Worm (Caenorhabditis elegans) whole organism, mixed stage, embryonic: ENCODE data around the gene srh-42.

Experiments
- elt-3 ChIP-seq: fragments of 150-350 bp; optimal IDR thresholded peaks from 2 replicates; lab custom pipeline; 2014; ENCODE audit warnings: missing biosample characterization, missing genetic modification characterization
- lin-13 ChIP-seq: fragments of 150-350 bp; optimal IDR thresholded peaks from 2 replicates; lab custom pipeline; 2014; ENCODE audit warnings: missing biosample characterization, missing genetic modification characterization
- mls-2 ChIP-seq: sonication (generic microtip); optimal IDR thresholded peaks from 2 replicates; lab custom pipeline; 2016; ENCODE audit warnings: mild to moderate bottlenecking, missing genetic modification characterization, moderate library complexity, missing compliant biosample characterization
- nhr-12 ChIP-seq: fragments of 150-350 bp; optimal IDR thresholded peaks from 2 replicates; lab custom pipeline; 2014; ENCODE audit warnings: missing biosample characterization, missing genetic modification characterization
- nhr-28 ChIP-seq: fragments of 150-350 bp; optimal IDR thresholded peaks from 2 replicates; lab custom pipeline; 2014; ENCODE audit warnings: missing biosample characterization, missing genetic modification characterization
- snpc-4 ChIP-seq: fragments of 150-350 bp; optimal IDR thresholded peaks from 2 replicates; lab custom pipeline; 2014; ENCODE audit warnings: missing biosample characterization, missing genetic modification characterization

ce11 chrII:14294390-14294789 lies 5.5 kb upstream of the srh-42 start:
- TF ChIP-seq lin-13 (tag; lab: Kevin White, UChicago) (no peak), elt-3 (tag; lab: Kevin White, UChicago) (no peak), nhr-12 (tag; lab: Kevin White, UChicago) (no peak), nhr-28 (tag; lab: Kevin White, UChicago) (no peak), snpc-4 (tag; lab: Kevin White, UChicago) (no peak), mls-2 (no peak)
